Fruit fly (Drosophila melanogaster) whole organism, embryonic: ENCODE measurements around the gene CG10663.

Experiments
- Aef1 ChIP-seq: fragments of 200-800 bp; sonication (Bioruptor generic); IDR thresholded peaks from 3 replicates; pipeline ENCODE4 v1.3.6; 2022; ENCODE audit warnings: missing biosample characterization, missing genetic modification characterization
- Awh ChIP-seq: fragments of 200-800 bp; sonication (Bioruptor generic); IDR thresholded peaks from 2 replicates; pipeline ENCODE4, ENCODE4 v1.3.6; 2022; ENCODE audit warnings: missing biosample characterization, missing genetic modification characterization
- BEAF-32 ChIP-seq: fragments of 200-800 bp; sonication (Bioruptor generic); optimal IDR thresholded peaks from 3 replicates; lab custom pipeline; 2017; ENCODE audit warnings: missing biosample characterization, missing genetic modification characterization, mild to moderate bottlenecking, moderate library complexity, missing genetic modification reagents
- CG10543 ChIP-seq: fragments of 200-800 bp; sonication (Bioruptor generic); optimal IDR thresholded peaks from 3 replicates; lab custom pipeline; 2017; ENCODE audit warnings: missing biosample characterization, mild to moderate bottlenecking, missing genetic modification characterization, moderate library complexity
- CG12155 ChIP-seq: fragments of 200-800 bp; sonication (Bioruptor generic); optimal IDR thresholded peaks from 3 replicates; lab custom pipeline; 2016; ENCODE audit warnings: missing biosample characterization, missing genetic modification characterization
- CG13287 ChIP-seq: fragments of 200-800 bp; sonication (Bioruptor generic); IDR thresholded peaks from 2 replicates; pipeline ENCODE4 v1.3.6; 2022; ENCODE audit warnings: missing biosample characterization, missing genetic modification characterization; ENCODE audit not compliant: partially characterized antibody
- CG14965 ChIP-seq: fragments of 200-800 bp; sonication (Bioruptor generic); optimal IDR thresholded peaks from 2 replicates; lab custom pipeline; 2016; ENCODE audit warnings: missing biosample characterization, missing genetic modification characterization, borderline replicate concordance
- CG1832 ChIP-seq: fragments of 200-800 bp; sonication (Bioruptor generic); optimal IDR thresholded peaks from 2 replicates; lab custom pipeline; 2017; ENCODE audit warnings: missing biosample characterization, mild to moderate bottlenecking, missing genetic modification characterization, inconsistent platforms
- CG2116 ChIP-seq: fragments of 200-800 bp; sonication (Bioruptor generic); optimal IDR thresholded peaks from 3 replicates; lab custom pipeline; 2018; ENCODE audit warnings: missing biosample characterization, mild to moderate bottlenecking, missing genetic modification characterization
- CG2120 ChIP-seq: fragments of 200-800 bp; sonication (Bioruptor generic); optimal IDR thresholded peaks from 3 replicates; lab custom pipeline; 2016; ENCODE audit warnings: missing biosample characterization, missing genetic modification characterization
- CG2202 ChIP-seq: fragments of 200-800 bp; sonication (Bioruptor generic); optimal IDR thresholded peaks from 2 replicates; lab custom pipeline; 2018; ENCODE audit warnings: missing biosample characterization, mild to moderate bottlenecking, missing genetic modification characterization
- CG31224 ChIP-seq: fragments of 200-800 bp; sonication (Bioruptor generic); IDR thresholded peaks from 2 replicates; pipeline ENCODE4 v1.3.6; 2022; ENCODE audit warnings: missing biosample characterization, missing genetic modification characterization
- CG31388 ChIP-seq: fragments of 200-800 bp; sonication (Bioruptor generic); optimal IDR thresholded peaks from 2 replicates; lab custom pipeline; 2016; ENCODE audit warnings: missing biosample characterization, missing genetic modification characterization
- CG32772 ChIP-seq: fragments of 200-800 bp; sonication (Bioruptor generic); IDR thresholded peaks from 2 replicates; pipeline ENCODE4 v1.3.6; 2022; ENCODE audit warnings: missing biosample characterization, missing genetic modification characterization
- CG34224 ChIP-seq: fragments of 200-800 bp; sonication (Bioruptor generic); IDR thresholded peaks from 3 replicates; pipeline ENCODE4 v1.3.6; 2022; ENCODE audit warnings: missing biosample characterization, missing genetic modification characterization; ENCODE audit not compliant: partially characterized antibody
- CG34376 ChIP-seq: fragments of 200-800 bp; sonication (Bioruptor generic); optimal IDR thresholded peaks from 2 replicates; lab custom pipeline; 2018; ENCODE audit warnings: missing biosample characterization, mild to moderate bottlenecking, missing genetic modification characterization
- CG3838 ChIP-seq: fragments of 200-800 bp; sonication (Bioruptor generic); optimal IDR thresholded peaks from 3 replicates; lab custom pipeline; 2016; ENCODE audit warnings: missing biosample characterization, missing genetic modification characterization
- CG6175 ChIP-seq: fragments of 200-800 bp; sonication (Bioruptor generic); IDR thresholded peaks from 3 replicates; pipeline ENCODE4 v1.3.6; 2022; ENCODE audit warnings: missing biosample characterization, missing genetic modification characterization
- CG6254 ChIP-seq: fragments of 200-800 bp; sonication (Bioruptor generic); optimal IDR thresholded peaks from 3 replicates; lab custom pipeline; 2017; ENCODE audit warnings: mild to moderate bottlenecking, missing biosample characterization, missing genetic modification reagents, missing genetic modification characterization
- CG6854 ChIP-seq: fragments of 200-800 bp; sonication (Bioruptor generic); optimal IDR thresholded peaks from 3 replicates; lab custom pipeline; 2017; ENCODE audit warnings: missing biosample characterization, mild to moderate bottlenecking, missing genetic modification characterization
- CG7928 ChIP-seq: fragments of 200-800 bp; sonication (Bioruptor generic); optimal IDR thresholded peaks from 2 replicates; lab custom pipeline; 2017; ENCODE audit warnings: missing biosample characterization, mild to moderate bottlenecking, missing genetic modification characterization
- CG7987 ChIP-seq: fragments of 200-800 bp; sonication (Bioruptor generic); optimal IDR thresholded peaks from 2 replicates; lab custom pipeline; 2018; ENCODE audit warnings: missing biosample characterization, mild to moderate bottlenecking, missing genetic modification characterization, moderate library complexity
- CG9817 ChIP-seq: fragments of 200-800 bp; sonication (Bioruptor generic); optimal IDR thresholded peaks from 2 replicates; lab custom pipeline; 2018; ENCODE audit warnings: missing biosample characterization, mild to moderate bottlenecking, missing genetic modification characterization, moderate library complexity
- Dll ChIP-seq: fragments of 200-800 bp; sonication (Bioruptor generic); IDR thresholded peaks from 4 replicates; pipeline ENCODE4 v1.3.6; 2022; ENCODE audit warnings: missing biosample characterization, missing genetic modification characterization; ENCODE audit not compliant: partially characterized antibody
- HLH3B ChIP-seq: fragments of 200-800 bp; sonication (Bioruptor generic); IDR thresholded peaks from 2 replicates; pipeline ENCODE4 v1.3.6; 2022; ENCODE audit warnings: missing biosample characterization, missing genetic modification characterization
- HLH54F ChIP-seq: fragments of 200-800 bp; sonication (Bioruptor generic); optimal IDR thresholded peaks from 3 replicates; lab custom pipeline; 2016; ENCODE audit warnings: missing biosample characterization, missing genetic modification characterization
- MBD-R2 ChIP-seq: fragments of 200-800 bp; sonication (Bioruptor generic); IDR thresholded peaks from 2 replicates; pipeline ENCODE4 v1.3.6; 2022; ENCODE audit warnings: missing biosample characterization, missing genetic modification characterization
- MESR4 ChIP-seq: fragments of 200-800 bp; sonication (Bioruptor generic); optimal IDR thresholded peaks from 2 replicates; lab custom pipeline; 2018; ENCODE audit warnings: missing biosample characterization, mild to moderate bottlenecking, missing genetic modification characterization, moderate library complexity
- Max ChIP-seq: fragments of 200-800 bp; sonication (Bioruptor generic); optimal IDR thresholded peaks from 2 replicates; lab custom pipeline; 2016; ENCODE audit warnings: missing biosample characterization, mild to moderate bottlenecking, missing genetic modification characterization
- NFAT ChIP-seq: fragments of 200-800 bp; sonication (Bioruptor generic); IDR thresholded peaks from 2 replicates; pipeline ENCODE4 v1.3.6; 2022; ENCODE audit warnings: missing biosample characterization, missing genetic modification characterization
- Nf-YA ChIP-seq: fragments of 200-800 bp; sonication (Bioruptor generic); IDR thresholded peaks from 2 replicates; pipeline ENCODE4 v1.3.6; 2022; ENCODE audit warnings: missing biosample characterization, missing genetic modification characterization
- Usf ChIP-seq: fragments of 200-800 bp; sonication (Bioruptor generic); optimal IDR thresholded peaks from 2 replicates; lab custom pipeline; 2017; ENCODE audit warnings: missing genotype, missing biosample characterization, missing genetic modification characterization
- ara ChIP-seq: fragments of 200-800 bp; sonication (Bioruptor generic); IDR thresholded peaks from 2 replicates; pipeline ENCODE4 v1.3.6; 2022; ENCODE audit warnings: missing biosample characterization, missing genetic modification characterization
- chif ChIP-seq, 2 experiments: fragments of 200-800 bp; sonication (Bioruptor generic); optimal IDR thresholded peaks; 3 replicates each; lab custom pipeline; 2016; ENCODE audit warnings: missing biosample characterization in 2 of 2, missing genetic modification characterization in 2 of 2
- crc ChIP-seq: fragments of 200-800 bp; sonication (Bioruptor generic); optimal IDR thresholded peaks from 2 replicates; lab custom pipeline; 2016; ENCODE audit warnings: missing biosample characterization, missing genetic modification characterization
- crp ChIP-seq, 2 experiments: fragments of 200-800 bp; sonication (Bioruptor generic); optimal IDR thresholded peaks; 2 replicates in 1 of 2; 3 replicates in 1 of 2; lab custom pipeline; 2017; ENCODE audit warnings: missing biosample characterization in 2 of 2, missing genetic modification characterization in 2 of 2, mild to moderate bottlenecking in 1 of 2, moderate library complexity in 1 of 2
- dati ChIP-seq: fragments of 200-800 bp; sonication (Bioruptor generic); IDR thresholded peaks from 2 replicates; pipeline ENCODE4 v1.3.6; 2022; ENCODE audit warnings: missing biosample characterization, missing genetic modification characterization
- disco-r ChIP-seq: fragments of 200-800 bp; sonication (Bioruptor generic); optimal IDR thresholded peaks from 2 replicates; lab custom pipeline; 2016; ENCODE audit warnings: missing biosample characterization, missing genetic modification characterization
- eve ChIP-seq, 2 experiments: fragments of >200 bp; optimal IDR thresholded peaks; 2 replicates each; lab custom pipeline; 2017; ENCODE audit warnings: missing biosample characterization in 2 of 2, missing genetic modification characterization in 2 of 2
- fd96Cb ChIP-seq: fragments of 200-800 bp; sonication (Bioruptor generic); optimal IDR thresholded peaks from 2 replicates; lab custom pipeline; 2018; ENCODE audit warnings: missing biosample characterization, mild to moderate bottlenecking, missing genetic modification characterization, moderate library complexity
- gfzf ChIP-seq: fragments of 200-800 bp; sonication (Bioruptor generic); optimal IDR thresholded peaks from 2 replicates; lab custom pipeline; 2016; ENCODE audit warnings: missing biosample characterization, mild to moderate bottlenecking, missing genetic modification characterization, moderate library complexity
- jigr1 ChIP-seq: fragments of 200-800 bp; sonication (Bioruptor generic); IDR thresholded peaks from 3 replicates; pipeline ENCODE4 v1.3.6; 2022; ENCODE audit warnings: missing biosample characterization, missing genetic modification characterization
- lbe ChIP-seq: fragments of 200-800 bp; sonication (Bioruptor generic); optimal IDR thresholded peaks from 2 replicates; lab custom pipeline; 2016; ENCODE audit warnings: missing biosample characterization, mild to moderate bottlenecking, missing genetic modification characterization
- nerfin-2 ChIP-seq: fragments of 200-800 bp; sonication (Bioruptor generic); IDR thresholded peaks from 2 replicates; pipeline ENCODE4 v1.3.6; 2022; ENCODE audit warnings: missing biosample characterization, missing genetic modification characterization; ENCODE audit not compliant: partially characterized antibody
- nmo ChIP-seq: fragments of 200-800 bp; sonication (Bioruptor generic); optimal IDR thresholded peaks from 2 replicates; lab custom pipeline; 2018; ENCODE audit warnings: missing biosample characterization, mild to moderate bottlenecking, missing genetic modification characterization, moderate library complexity
- slbo ChIP-seq: fragments of 200-800 bp; sonication (Bioruptor generic); IDR thresholded peaks from 2 replicates; pipeline ENCODE4 v1.3.6; 2022; ENCODE audit warnings: missing biosample characterization, missing genetic modification characterization
- so ChIP-seq: fragments of 200-800 bp; sonication (Bioruptor generic); IDR thresholded peaks from 3 replicates; pipeline ENCODE4 v1.3.6; 2022; ENCODE audit warnings: missing biosample characterization, missing genetic modification characterization
- sob ChIP-seq: fragments of 200-800 bp; sonication (Bioruptor generic); IDR thresholded peaks from 2 replicates; pipeline ENCODE4 v1.3.6; 2022; ENCODE audit warnings: missing biosample characterization, missing genetic modification characterization
- sr ChIP-seq: fragments of 200-800 bp; sonication (Bioruptor generic); IDR thresholded peaks from 3 replicates; pipeline ENCODE4 v1.3.6; 2022; ENCODE audit warnings: missing biosample characterization, missing genetic modification characterization
- ttk ChIP-seq: fragments of 200-800 bp; sonication (Bioruptor generic); IDR thresholded peaks from 2 replicates; pipeline ENCODE4 v2.1.2; 2022; ENCODE audit warnings: missing biosample characterization, missing genetic modification characterization
- yki ChIP-seq: fragments of >200 bp; optimal IDR thresholded peaks from 3 replicates; lab custom pipeline; 2018
- zen2 ChIP-seq: fragments of 200-800 bp; sonication (Bioruptor generic); IDR thresholded peaks from 3 replicates; pipeline ENCODE4 v1.3.6; 2022; ENCODE audit warnings: missing biosample characterization, missing genetic modification characterization; ENCODE audit not compliant: partially characterized antibody

The CG10663 gene

DNA sequence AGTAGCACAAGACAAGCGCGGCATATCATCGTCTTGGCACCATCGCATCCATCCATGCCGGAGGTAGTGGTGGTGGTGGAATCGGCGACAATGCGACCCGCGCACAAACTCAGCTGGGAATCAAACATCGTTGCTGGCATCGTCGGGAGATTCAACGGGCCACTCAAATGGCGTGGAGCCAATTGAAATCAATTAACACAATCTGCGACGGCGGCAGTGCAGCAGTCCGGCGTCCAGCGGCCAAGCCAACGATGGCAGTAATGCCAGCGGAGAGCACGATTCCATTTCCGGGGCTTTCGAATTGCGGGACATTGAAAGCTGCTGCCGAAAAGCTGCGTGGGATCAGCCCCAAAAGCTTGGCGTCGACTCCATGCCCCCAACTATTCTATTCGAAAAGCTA is 22.7 kb upstream of the CG10663 start, which contains the start of gene CG10654 (continued):
- no peak for TF ChIP-seq HLH54F (GFP tag; lab: Kevin White, UChicago)
- TF ChIP-seq Dll (GFP tag; lab: Robert Waterston, UW), result no peak
- TF ChIP-seq crp (GFP tag; optimal IDR thresholded peaks at IDR 0.05; lab: Kevin White, UChicago), result no peak
- TF ChIP-seq Aef1 (GFP tag; lab: Robert Waterston, UW), result no peak
- TF ChIP-seq disco-r (GFP tag; lab: Kevin White, UChicago), result no peak
- TF ChIP-seq gfzf (GFP tag; lab: Kevin White, UChicago), result no peak
- TF ChIP-seq CG2202 (tag; lab: Kevin White, UChicago), result no peak
- no peak for TF ChIP-seq jigr1 (GFP tag; lab: Robert Waterston, UW)
- TF ChIP-seq Awh (GFP tag; lab: Robert Waterston, UW), result 0 out of 2 replicates have a peak, but pooled peaks have one; percentile 11
- TF ChIP-seq chif (GFP tag; optimal IDR thresholded peaks at IDR 0.05; lab: Kevin White, UChicago), result no peak
- TF ChIP-seq CG12155 (GFP tag; lab: Kevin White, UChicago), result no peak
- no peak for TF ChIP-seq CG2120
- TF ChIP-seq Nf-YA, result no peak
- no peak for TF ChIP-seq CG6854 (GFP tag; lab: Kevin White, UChicago)
- TF ChIP-seq CG1832 (GFP tag; lab: Kevin White, UChicago), result no peak
- TF ChIP-seq MBD-R2 (GFP tag; lab: Robert Waterston, UW), result no peak
- TF ChIP-seq CG6175 (GFP tag; lab: Robert Waterston, UW), result peak; percentile 14; the same call in 1 of the 3 replicates
- TF ChIP-seq MESR4 (GFP tag; lab: Kevin White, UChicago), result peak; percentile 7
- no peak for TF ChIP-seq nerfin-2 (GFP tag; lab: Robert Waterston, UW)
- TF ChIP-seq nmo (GFP tag; lab: Kevin White, UChicago), result no peak
- no peak for TF ChIP-seq CG9817 (tag; lab: Kevin White, UChicago)
- TF ChIP-seq CG7987 (GFP tag; lab: Kevin White, UChicago), result peak; percentile 33
- no peak for TF ChIP-seq slbo (GFP tag; lab: Robert Waterston, UW)
- TF ChIP-seq CG34376 (GFP tag; lab: Kevin White, UChicago), result peak; percentile 45
- TF ChIP-seq CG6254 (GFP tag; lab: Kevin White, UChicago), result no peak
- TF ChIP-seq CG34224 (GFP tag; lab: Robert Waterston, UW), result no peak
- no peak for TF ChIP-seq sr
- TF ChIP-seq CG7928 (GFP tag; lab: Kevin White, UChicago), result no peak
- TF ChIP-seq CG10543 (GFP tag; lab: Kevin White, UChicago), result no peak
- TF ChIP-seq eve (GFP tag; optimal IDR thresholded peaks at IDR 0.05; lab: Kevin White, UChicago), result no peak
- no peak for TF ChIP-seq CG31224 (GFP tag; lab: Robert Waterston, UW)
- TF ChIP-seq CG13287, result no peak
- TF ChIP-seq zen2, result no peak
- TF ChIP-seq fd96Cb (tag; lab: Kevin White, UChicago), result no peak
- no peak for TF ChIP-seq CG14965 (GFP tag; lab: Kevin White, UChicago)
- no peak for TF ChIP-seq NFAT (GFP tag; lab: Robert Waterston, UW)
- no peak for TF ChIP-seq CG32772
- no peak for TF ChIP-seq Usf (GFP tag; lab: Kevin White, UChicago)
- TF ChIP-seq BEAF-32 (GFP tag; lab: Kevin White, UChicago), result no peak
- TF ChIP-seq CG2116, result no peak
- no peak for TF ChIP-seq ara (GFP tag; lab: Robert Waterston, UW)
- no peak for TF ChIP-seq crc
- TF ChIP-seq Max (GFP tag; lab: Kevin White, UChicago), result no peak
- TF ChIP-seq so, result no peak
- no peak for TF ChIP-seq sob (GFP tag; lab: Robert Waterston, UW)
- TF ChIP-seq dati (GFP tag; lab: Robert Waterston, UW), result no peak
- TF ChIP-seq yki, result no peak
- no peak for TF ChIP-seq lbe
- no peak for TF ChIP-seq ttk (GFP tag; lab: Robert Waterston, UW)
- no peak for TF ChIP-seq HLH3B (GFP tag; lab: Robert Waterston, UW)
- TF ChIP-seq CG31388 (GFP tag; lab: Kevin White, UChicago), result no peak
- no peak for TF ChIP-seq CG3838 (GFP tag; lab: Kevin White, UChicago)
